Fruit fly (Drosophila melanogaster) Kc167 (cell line): Measurements from ENCODE around the gene Tfb4.

Experiments
- Myc ChIP-seq: fragments of >200 bp; optimal IDR thresholded peaks from 2 replicates; lab custom pipeline; 2017; ENCODE audit warnings: missing external identifiers
- Sin3A ChIP-seq: fragments of >200 bp; optimal IDR thresholded peaks from 2 replicates; lab custom pipeline; 2018; ENCODE audit warnings: missing external identifiers
- h ChIP-seq: fragments of >200 bp; optimal IDR thresholded peaks from 3 replicates; lab custom pipeline; 2018; ENCODE audit warnings: missing external identifiers
- insv ChIP-seq: fragments of >200 bp; optimal IDR thresholded peaks from 3 replicates; lab custom pipeline; 2018; ENCODE audit warnings: missing external identifiers
- psq ChIP-seq: fragments of >200 bp; optimal IDR thresholded peaks from 2 replicates; lab custom pipeline; 2017; ENCODE audit warnings: missing external identifiers
- ttk ChIP-seq: sonication (Bioruptor generic); optimal IDR thresholded peaks from 2 replicates; lab custom pipeline; 2017; ENCODE audit warnings: missing external identifiers

dm6 chr2L:1183799-1184198, 33.3 kb upstream of the Tfb4 start, which contains the start of the genes CG5126 and Tgt:
- TF ChIP-seq insv (lab: Kevin White, UChicago) (no peak), h (no peak), Sin3A (lab: Kevin White, UChicago) (no peak), psq (no peak), Myc (lab: Kevin White, UChicago) (no peak), ttk (lab: Kevin White, UChicago) (no peak)
